Worm (Caenorhabditis elegans): ENCODE results near the gene C02G6.3.

C02G6.3 gene

DNA sequence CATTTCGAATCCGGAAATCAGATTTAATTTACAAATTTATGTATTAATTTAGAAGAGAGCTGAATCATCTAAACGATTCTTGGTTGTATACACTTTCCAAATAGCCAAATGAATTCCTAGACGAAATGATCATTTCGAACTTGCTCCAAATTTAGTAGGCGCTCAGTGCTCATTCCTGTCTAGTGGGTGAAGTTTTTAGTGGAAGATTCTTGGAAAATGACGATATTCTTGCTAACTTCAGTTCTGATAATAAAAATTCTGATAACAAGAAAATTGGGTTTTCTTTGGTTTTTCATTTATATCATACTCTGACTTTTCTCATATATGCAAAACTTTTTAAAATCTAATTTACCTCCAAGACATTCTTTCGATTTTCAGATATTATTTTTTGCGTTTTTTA is 41.6 kb downstream of the C02G6.3 start:
- no peak for TF ChIP-seq F13C5.2 (tag; optimal IDR thresholded peaks at IDR 0.05)
- no peak for TF ChIP-seq hmg-4 (GFP tag; optimal IDR thresholded peaks at IDR 0.05)
- no peak for TF ChIP-seq ceh-36 (tag; optimal IDR thresholded peaks at IDR 0.05)
- no peak for TF ChIP-seq hmbx-1 (tag; optimal IDR thresholded peaks at IDR 0.05)
- TF ChIP-seq scrt-1 (GFP tag; IDR thresholded peaks at IDR 0.05): no peak
- TF ChIP-seq hnd-1 (tag; optimal IDR thresholded peaks at IDR 0.05): no peak

DNA sequence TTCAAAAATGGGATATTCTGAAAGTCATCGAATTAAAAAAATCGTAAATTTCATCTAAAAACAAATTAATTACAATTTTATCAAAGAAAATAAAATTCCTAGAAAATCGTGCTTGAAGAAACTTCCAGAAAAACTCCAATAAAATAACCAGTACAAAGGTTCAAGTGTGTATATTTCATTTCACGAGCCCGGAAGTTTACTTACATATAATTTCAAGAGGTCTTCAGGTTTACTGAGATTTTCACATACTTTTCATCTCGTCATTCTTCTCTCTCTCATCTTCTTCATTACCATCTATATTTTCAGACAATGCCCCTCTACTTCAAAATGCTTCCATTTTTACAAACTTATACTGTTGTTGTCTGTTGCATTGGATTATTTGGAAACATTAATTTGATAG is 42.1 kb downstream of the C02G6.3 start, which contains the start of gene srsx-18:
Gene srsx-18, plus strand, starts transcription at position 301 of the 400 bp plus-strand sequence.
- TF ChIP-seq F13C5.2 (tag; optimal IDR thresholded peaks at IDR 0.05): no peak
- no peak for TF ChIP-seq hmg-4 (GFP tag; optimal IDR thresholded peaks at IDR 0.05)
- no peak for TF ChIP-seq hmbx-1 (tag; optimal IDR thresholded peaks at IDR 0.05)
- no peak for TF ChIP-seq hnd-1 (tag; optimal IDR thresholded peaks at IDR 0.05)
- TF ChIP-seq ets-7 (tag; optimal IDR thresholded peaks at IDR 0.05): no peak
- TF ChIP-seq flt-1 (GFP tag; IDR thresholded peaks at IDR 0.05): no peak
- TF ChIP-seq tra-4 (tag; optimal IDR thresholded peaks at IDR 0.05): no peak
- TF ChIP-seq ceh-36 (tag; optimal IDR thresholded peaks at IDR 0.05): no peak
- TF ChIP-seq B0310.2 (tag; optimal IDR thresholded peaks at IDR 0.05): no peak
- no peak for TF ChIP-seq pes-1 (GFP tag; IDR thresholded peaks at IDR 0.05)
- no peak for TF ChIP-seq ceh-13 (GFP tag; optimal IDR thresholded peaks at IDR 0.05)
- no peak for TF ChIP-seq ama-1 (optimal IDR thresholded peaks at IDR 0.05)
- no peak for TF ChIP-seq tbx-37 (GFP tag; conservative IDR thresholded peaks at IDR 0.05)
- TF ChIP-seq aly-1 (tag; optimal IDR thresholded peaks at IDR 0.05): no peak

DNA sequence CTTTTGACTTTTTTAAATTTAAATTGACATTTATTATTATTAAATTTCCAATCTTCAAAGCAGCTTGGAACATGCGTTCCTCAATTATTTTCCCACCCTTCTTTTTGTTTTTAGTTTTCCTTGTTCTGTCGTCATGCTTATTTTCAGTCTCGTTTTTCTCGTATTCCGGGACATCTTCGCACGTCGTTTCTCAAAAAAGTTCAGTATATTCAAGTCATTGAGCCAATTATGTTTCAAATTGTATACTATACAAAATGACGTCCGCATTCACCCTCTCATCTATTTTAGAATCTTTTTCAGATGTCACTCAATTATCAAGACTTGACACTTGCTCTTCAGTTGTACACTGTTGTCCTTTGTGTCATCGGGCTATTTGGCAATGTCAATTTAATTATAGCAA is 47.2 kb downstream of the C02G6.3 start, which contains the start of gene srsx-17:
Gene srsx-17, plus strand, starts transcription at position 301 of the 400 bp plus-strand sequence.
- TF ChIP-seq B0310.2 (tag; optimal IDR thresholded peaks at IDR 0.05) (no peak), ceh-36 (tag; optimal IDR thresholded peaks at IDR 0.05) (no peak), scrt-1 (GFP tag; IDR thresholded peaks at IDR 0.05) (no peak), tbx-37 (GFP tag; conservative IDR thresholded peaks at IDR 0.05) (no peak), pes-1 (GFP tag; IDR thresholded peaks at IDR 0.05) (no peak), ama-1 (optimal IDR thresholded peaks at IDR 0.05) (no peak), hnd-1 (tag; optimal IDR thresholded peaks at IDR 0.05) (no peak), F13C5.2 (tag; optimal IDR thresholded peaks at IDR 0.05) (no peak), aly-1 (tag; optimal IDR thresholded peaks at IDR 0.05) (no peak), flt-1 (GFP tag; IDR thresholded peaks at IDR 0.05) (no peak), sea-1 (GFP tag; conservative IDR thresholded peaks at IDR 0.05) (no peak), hmbx-1 (tag; optimal IDR thresholded peaks at IDR 0.05) (no peak)

DNA sequence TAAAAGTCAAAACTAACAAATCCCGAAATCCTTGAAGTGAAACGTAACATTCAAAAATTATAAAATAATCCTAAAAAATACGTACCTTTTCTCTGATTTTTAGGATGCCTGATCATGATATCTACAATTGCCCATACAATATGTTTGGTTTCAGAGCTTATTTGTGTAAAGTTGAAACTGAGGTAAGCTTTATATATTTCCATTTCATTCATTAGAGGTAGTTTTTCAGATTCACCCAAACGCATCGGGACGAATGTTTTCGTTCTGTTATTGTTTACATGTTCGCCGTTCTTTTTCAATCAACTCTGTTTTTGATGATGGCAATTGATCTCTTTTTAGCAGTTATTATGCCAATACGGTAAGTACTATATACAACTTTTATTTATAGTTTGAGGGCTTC is 47.8 kb downstream of the C02G6.3 start:
- TF ChIP-seq ceh-13 (GFP tag; optimal IDR thresholded peaks at IDR 0.05) (no peak), aly-1 (tag; optimal IDR thresholded peaks at IDR 0.05) (no peak), F13C5.2 (tag; optimal IDR thresholded peaks at IDR 0.05) (no peak)

DNA sequence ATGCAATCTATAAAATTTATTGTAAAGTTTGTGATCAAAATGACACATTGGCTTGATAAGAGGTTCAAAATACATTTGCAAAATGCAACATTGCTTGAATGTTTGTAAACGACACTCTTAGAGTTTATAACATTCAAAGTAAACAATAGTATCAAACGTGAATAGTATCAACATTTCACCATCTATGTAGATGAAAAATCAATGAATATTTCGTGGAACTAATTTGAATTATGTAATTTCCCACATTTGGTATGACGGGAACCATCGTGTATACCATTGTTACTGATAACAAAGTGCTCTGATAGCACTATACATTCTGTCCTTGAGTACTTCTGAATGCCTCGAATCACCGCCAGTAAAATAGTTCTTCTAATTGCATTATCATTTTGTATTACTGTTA is 50.4 kb downstream of the C02G6.3 start, which contains the start of gene galt-1:
Gene galt-1, plus strand, starts transcription at position 318 of the 400 bp plus-strand sequence.
- TF ChIP-seq scrt-1 (GFP tag; IDR thresholded peaks at IDR 0.05): no peak
- TF ChIP-seq ama-1 (optimal IDR thresholded peaks at IDR 0.05): no peak
- TF ChIP-seq hnd-1 (tag; optimal IDR thresholded peaks at IDR 0.05): no peak
- no peak for TF ChIP-seq tbx-11 (GFP tag; IDR thresholded peaks at IDR 0.05)

All from whole organism, early embryonic.